Worm (Caenorhabditis elegans) whole organism, L1 larva: ENCODE data around the gene unc-85.

Experiments
- C04F5.9 ChIP-seq: sonication (generic microtip); optimal IDR thresholded peaks from 2 replicates; lab custom pipeline; 2016; ENCODE audit warnings: missing genetic modification characterization, missing compliant biosample characterization
- C16A3.4 ChIP-seq: fragments of 150-350 bp; optimal IDR thresholded peaks from 2 replicates; lab custom pipeline; 2014; ENCODE audit warnings: missing biosample characterization, missing genetic modification characterization
- aly-2 ChIP-seq: fragments of 150-350 bp; optimal IDR thresholded peaks from 2 replicates; lab custom pipeline; 2014; ENCODE audit warnings: missing biosample characterization, missing genetic modification characterization
- blmp-1 ChIP-seq: fragments of 150-350 bp; optimal IDR thresholded peaks from 2 replicates; lab custom pipeline; 2014; ENCODE audit warnings: missing biosample characterization, missing genetic modification characterization
- ceh-8 ChIP-seq: fragments of 200-800 bp; sonication (Bioruptor generic); optimal IDR thresholded peaks from 2 replicates; lab custom pipeline; 2018; ENCODE audit warnings: mild to moderate bottlenecking, missing genetic modification characterization, moderate library complexity, missing compliant biosample characterization
- ceh-82 ChIP-seq, 3 experiments: fragments of 150-350 bp in 1 of 3; sonication (generic microtip) in 2 of 3; optimal IDR thresholded peaks; 2 replicates each; lab custom pipeline; 2014 to 2017; ENCODE audit warnings: missing biosample characterization in 3 of 3, missing genetic modification characterization in 3 of 3
- ceh-88 ChIP-seq: fragments of 200-800 bp; sonication (Bioruptor generic); IDR thresholded peaks from 2 replicates; pipeline ENCODE4 v1.3.6; 2022; ENCODE audit warnings: missing genetic modification characterization, missing compliant biosample characterization
- dpl-1 ChIP-seq, 3 experiments: fragments of 150-350 bp in 2 of 3; sonication (generic microtip) in 1 of 3; optimal IDR thresholded peaks; 2 replicates each; lab custom pipeline; 2014 to 2017; ENCODE audit warnings: missing biosample characterization in 3 of 3, missing genetic modification characterization in 3 of 3, missing genetic modification reagents in 3 of 3
- dsc-1 ChIP-seq: sonication (generic microtip); optimal IDR thresholded peaks from 2 replicates; lab custom pipeline; 2016; ENCODE audit warnings: mild to moderate bottlenecking, missing genetic modification characterization, missing compliant biosample characterization
- efl-1 ChIP-seq, 4 experiments: fragments of 150-350 bp; optimal IDR thresholded peaks in 3 of 4; peaks in 1 of 4; 1 replicate in 1 of 4; 2 replicates in 3 of 4; lab custom pipeline; 2014; ENCODE audit warnings: missing biosample characterization in 2 of 4, missing genetic modification characterization in 2 of 4, missing genetic modification reagents in 2 of 4
- egl-13 ChIP-seq: sonication (generic microtip); optimal IDR thresholded peaks from 2 replicates; lab custom pipeline; 2016; ENCODE audit warnings: missing genotype, missing genetic modification reagents, missing genetic modification characterization, missing compliant biosample characterization
- elt-2 ChIP-seq: sonication (generic microtip); optimal IDR thresholded peaks from 2 replicates; lab custom pipeline; 2016; ENCODE audit warnings: missing genetic modification characterization, mild to moderate bottlenecking, inconsistent platforms, missing compliant biosample characterization, missing genetic modification reagents
- elt-3 ChIP-seq, 6 experiments: fragments of 150-350 bp in 1 of 6; sonication (generic microtip); optimal IDR thresholded peaks; 2 replicates each; lab custom pipeline; 2017 to 2018; ENCODE audit warnings: missing biosample characterization in 6 of 6, missing genetic modification characterization in 6 of 6, inconsistent platforms in 1 of 6
- fkh-8 ChIP-seq: sonication (generic microtip); optimal IDR thresholded peaks from 2 replicates; lab custom pipeline; 2016; ENCODE audit warnings: mild to moderate bottlenecking, missing genetic modification characterization, missing compliant biosample characterization
- grh-1 ChIP-seq: fragments of 200-800 bp; sonication (Bioruptor generic); IDR thresholded peaks from 2 replicates; pipeline ENCODE4 v1.3.6; 2022; ENCODE audit warnings: missing genetic modification reagents, missing genetic modification characterization, missing compliant biosample characterization
- isw-1 ChIP-seq: fragments of 200-800 bp; sonication (Bioruptor generic); IDR thresholded peaks from 2 replicates; pipeline ENCODE4 v1.3.6; 2022; ENCODE audit warnings: missing genetic modification characterization, missing compliant biosample characterization
- jun-1 ChIP-seq: fragments of 150-350 bp; optimal IDR thresholded peaks from 2 replicates; lab custom pipeline; 2014; ENCODE audit warnings: missing biosample characterization, missing genetic modification reagents, missing genetic modification characterization
- lin-13 ChIP-seq: fragments of 150-350 bp; optimal IDR thresholded peaks from 2 replicates; lab custom pipeline; 2014; ENCODE audit warnings: missing biosample characterization, missing genetic modification reagents, missing genetic modification characterization
- lin-14 ChIP-seq: fragments of 200-800 bp; sonication (Bioruptor generic); optimal IDR thresholded peaks from 2 replicates; lab custom pipeline; 2018; ENCODE audit warnings: mild to moderate bottlenecking, missing genetic modification characterization, moderate library complexity, missing compliant biosample characterization
- lin-15B ChIP-seq: fragments of 150-350 bp; sonication (generic microtip); optimal IDR thresholded peaks from 3 replicates; lab custom pipeline; 2014; ENCODE audit warnings: missing biosample characterization, missing genetic modification characterization
- lin-35 ChIP-seq, 2 experiments: fragments of 150-350 bp; optimal IDR thresholded peaks; 2 replicates each; lab custom pipeline; 2014; ENCODE audit warnings: missing biosample characterization in 2 of 2, missing genetic modification characterization in 2 of 2, missing genetic modification reagents in 2 of 2
- lir-3 ChIP-seq: sonication (generic microtip); optimal IDR thresholded peaks from 2 replicates; lab custom pipeline; 2016; ENCODE audit warnings: mild to moderate bottlenecking, missing genetic modification characterization, moderate library complexity, missing compliant biosample characterization; ENCODE audit not compliant: poor library complexity
- lsy-2 ChIP-seq, 2 experiments: fragments of 150-350 bp; optimal IDR thresholded peaks; 2 replicates each; lab custom pipeline; 2014; ENCODE audit warnings: missing biosample characterization in 2 of 2, missing genetic modification characterization in 2 of 2
- mab-9 ChIP-seq: fragments of 200-800 bp; sonication (Bioruptor generic); IDR thresholded peaks from 2 replicates; pipeline ENCODE4 v1.3.6; 2022; ENCODE audit warnings: missing genetic modification reagents, missing genetic modification characterization, missing compliant biosample characterization
- mdl-1 ChIP-seq, 2 experiments: fragments of 150-350 bp; optimal IDR thresholded peaks; 2 replicates each; lab custom pipeline; 2014 to 2017; ENCODE audit warnings: missing biosample characterization in 2 of 2, missing genetic modification characterization in 2 of 2, inconsistent platforms in 1 of 2
- mep-1 ChIP-seq: fragments of 150-350 bp; optimal IDR thresholded peaks from 2 replicates; lab custom pipeline; 2014; ENCODE audit warnings: missing biosample characterization, missing genetic modification characterization
- nhr-19 ChIP-seq: fragments of 200-800 bp; sonication (Bioruptor generic); conservative IDR thresholded peaks from 2 replicates; pipeline ENCODE4 v1.3.6; 2022; ENCODE audit warnings: missing genetic modification characterization, missing compliant biosample characterization
- nhr-20 ChIP-seq: sonication (generic microtip); optimal IDR thresholded peaks from 2 replicates; lab custom pipeline; 2016; ENCODE audit warnings: mild to moderate bottlenecking, missing genetic modification characterization, missing compliant biosample characterization
- nhr-237 ChIP-seq: fragments of 150-350 bp; optimal IDR thresholded peaks from 2 replicates; lab custom pipeline; 2014; ENCODE audit warnings: missing biosample characterization, missing genetic modification characterization
- nhr-47 ChIP-seq: sonication (generic microtip); optimal IDR thresholded peaks from 2 replicates; lab custom pipeline; 2016; ENCODE audit warnings: mild to moderate bottlenecking, missing genetic modification characterization, moderate library complexity, missing compliant biosample characterization
- nhr-71 ChIP-seq: sonication (generic microtip); optimal IDR thresholded peaks from 2 replicates; lab custom pipeline; 2016; ENCODE audit warnings: mild to moderate bottlenecking, missing genetic modification characterization, moderate library complexity, missing compliant biosample characterization
- nhr-77 ChIP-seq: fragments of 150-350 bp; optimal IDR thresholded peaks from 2 replicates; lab custom pipeline; 2014; ENCODE audit warnings: missing biosample characterization, missing genetic modification characterization
- nhr-85 ChIP-seq: sonication (generic microtip); peaks from one replicate; lab custom pipeline; 2016; ENCODE audit warnings: missing genetic modification characterization, inconsistent platforms, missing compliant biosample characterization
- nhr-90 ChIP-seq: sonication (generic microtip); optimal IDR thresholded peaks from 2 replicates; lab custom pipeline; 2016; ENCODE audit warnings: mild to moderate bottlenecking, missing genetic modification characterization, missing compliant biosample characterization; ENCODE audit not compliant: poor library complexity
- pax-3 ChIP-seq: fragments of 200-800 bp; sonication (Bioruptor generic); optimal IDR thresholded peaks from 2 replicates; lab custom pipeline; 2018; ENCODE audit warnings: mild to moderate bottlenecking, missing genetic modification characterization, moderate library complexity, missing compliant biosample characterization
- rnt-1 ChIP-seq: sonication (generic microtip); optimal IDR thresholded peaks from 2 replicates; lab custom pipeline; 2016; ENCODE audit warnings: mild to moderate bottlenecking, missing genetic modification characterization, moderate library complexity, missing compliant biosample characterization
- skn-1 ChIP-seq: fragments of 150-350 bp; optimal IDR thresholded peaks from 2 replicates; lab custom pipeline; 2014; ENCODE audit warnings: missing biosample characterization, missing genetic modification characterization
- snu-23 ChIP-seq: sonication (generic microtip); optimal IDR thresholded peaks from 2 replicates; lab custom pipeline; 2016; ENCODE audit warnings: missing genetic modification characterization, missing compliant biosample characterization
- sox-4 ChIP-seq: sonication (generic microtip); optimal IDR thresholded peaks from 2 replicates; lab custom pipeline; 2016; ENCODE audit warnings: missing genetic modification characterization, missing compliant biosample characterization
- swsn-7 ChIP-seq: sonication (generic microtip); optimal IDR thresholded peaks from 2 replicates; lab custom pipeline; 2016; ENCODE audit warnings: missing genetic modification characterization, missing compliant biosample characterization
- tbx-2 ChIP-seq: sonication (generic microtip); optimal IDR thresholded peaks from 2 replicates; lab custom pipeline; 2016; ENCODE audit warnings: missing genetic modification characterization, missing compliant biosample characterization
- unc-130 ChIP-seq: fragments of 150-350 bp; optimal IDR thresholded peaks from 2 replicates; lab custom pipeline; 2017; ENCODE audit warnings: missing biosample characterization, missing genetic modification characterization, inconsistent platforms
- unc-86 ChIP-seq: sonication (generic microtip); optimal IDR thresholded peaks from 2 replicates; lab custom pipeline; 2016; ENCODE audit warnings: missing genetic modification characterization, missing compliant biosample characterization
- unc-98 ChIP-seq: fragments of 200-800 bp; sonication (Bioruptor generic); IDR thresholded peaks from 2 replicates; pipeline ENCODE4 v1.3.6; 2022; ENCODE audit warnings: missing genetic modification characterization, missing compliant biosample characterization
- vab-15 ChIP-seq: sonication (generic microtip); optimal IDR thresholded peaks from 2 replicates; lab custom pipeline; 2017; ENCODE audit warnings: missing genotype, mild to moderate bottlenecking, missing genetic modification characterization, missing compliant biosample characterization
- xbp-1 ChIP-seq: sonication (generic microtip); optimal IDR thresholded peaks from 2 replicates; lab custom pipeline; 2016; ENCODE audit warnings: missing genetic modification characterization, missing compliant biosample characterization
- ztf-11 ChIP-seq, 2 experiments: sonication (generic microtip); optimal IDR thresholded peaks; 2 replicates each; lab custom pipeline; 2016 to 2017; ENCODE audit warnings: missing genetic modification characterization in 2 of 2, missing biosample characterization in 1 of 2, missing compliant biosample characterization in 1 of 2

Gene unc-85

ce11 chrII:4701482-4702119, at the start of gene unc-85:
Gene unc-85, plus strand, starts transcription at chrII:4702069.
- TF ChIP-seq pax-3 (tag; lab: Kevin White, UChicago) (peak; percentile 36), lin-15B (tag; lab: Kevin White, UChicago) (peak; percentile 71), unc-98 (GFP tag; lab: Robert Waterston, UW) (peak; percentile 58; the same call in 1 of the 2 replicates), unc-86 (peak; percentile 63), xbp-1 (peak; percentile 61), lin-14 (peak; percentile 83), elt-3 (tag; optimal IDR thresholded peaks at IDR 0.05; lab: Kevin White, UChicago) (peak in 1 of 6 experiments; percentile 18), ceh-82 (tag; optimal IDR thresholded peaks at IDR 0.05; lab: Kevin White, UChicago) (peak in 2 of 3 experiments; percentile 24 to 65), blmp-1 (tag; lab: Kevin White, UChicago) (peak; percentile 20), swsn-7 (tag; lab: Kevin White, UChicago) (peak; percentile 73), mab-9 (GFP tag; lab: Robert Waterston, UW) (peak; percentile 69), fkh-8 (tag; lab: Kevin White, UChicago) (peak; percentile 54), jun-1 (peak; percentile 52), elt-2 (tag; lab: Kevin White, UChicago) (peak; percentile 60), nhr-237 (tag; lab: Kevin White, UChicago) (peak; percentile 3), lin-13 (GFP tag; lab: Kevin White, UChicago) (peak; percentile 44), mep-1 (tag; lab: Kevin White, UChicago) (peak; percentile 28), snu-23 (GFP tag; lab: Kevin White, UChicago) (peak; percentile 76), nhr-47 (tag; lab: Kevin White, UChicago) (peak; percentile 82), mdl-1 (tag; optimal IDR thresholded peaks at IDR 0.05; lab: Kevin White, UChicago) (peak in 1 of 2 experiments; percentile 8), ceh-88 (peak; percentile 77), nhr-90 (tag; lab: Kevin White, UChicago) (peak; percentile 77), nhr-20 (tag; lab: Kevin White, UChicago) (peak; percentile 73), nhr-71 (tag; lab: Kevin White, UChicago) (peak; percentile 87), nhr-19 (GFP tag; lab: Robert Waterston, UW) (peak; percentile 94), lir-3 (tag; lab: Kevin White, UChicago) (peak; percentile 65), dpl-1 (GFP tag; optimal IDR thresholded peaks at IDR 0.05; lab: Kevin White, UChicago) (peak; percentile 44 to 80 (median 70)), lsy-2 (tag; optimal IDR thresholded peaks at IDR 0.05; lab: Kevin White, UChicago) (peak; percentile 72 to 88), dsc-1 (tag; lab: Kevin White, UChicago) (peak; percentile 47), ztf-11 (tag; optimal IDR thresholded peaks at IDR 0.05; lab: Kevin White, UChicago) (peak in 1 of 2 experiments; percentile 29), grh-1 (GFP tag; lab: Robert Waterston, UW) (peak; percentile 84), rnt-1 (tag; lab: Kevin White, UChicago) (peak; percentile 70), efl-1 (optimal IDR thresholded peaks at IDR 0.05; lab: Kevin White, UChicago) (peak; percentile 74 to 76), efl-1 (GFP tag; optimal IDR thresholded peaks at IDR 0.05 in 1 of 2; lab: Kevin White, UChicago) (peak; percentile 71 to 96), nhr-77 (peak; percentile 22), skn-1 (tag; lab: Kevin White, UChicago) (peak; percentile 45), C16A3.4 (peak; percentile 63), egl-13 (tag; lab: Kevin White, UChicago) (peak; percentile 52), nhr-85 (peak; percentile 89), isw-1 (GFP tag; lab: Robert Waterston, UW) (peak; percentile 88), unc-130 (tag; lab: Kevin White, UChicago) (peak; percentile 50), vab-15 (tag; lab: Kevin White, UChicago) (peak; percentile 8), C04F5.9 (tag; lab: Kevin White, UChicago) (peak; percentile 28), aly-2 (tag; lab: Kevin White, UChicago) (peak; percentile 25), lin-35 (GFP tag; optimal IDR thresholded peaks at IDR 0.05; lab: Kevin White, UChicago) (peak; percentile 43 to 80), ceh-8 (GFP tag; lab: Kevin White, UChicago) (peak; percentile 19), sox-4 (peak; percentile 40), tbx-2 (tag; lab: Kevin White, UChicago) (peak; percentile 69)
- TF ChIP-seq, all 84 proteins: peak for 47; not testable (repeated sequence) for 37
